Fruit fly (Drosophila melanogaster) whole organism, embryonic: Measurements from ENCODE around the gene CG8509.

Source experiments
- Abd-B ChIP-seq: fragments of 200-800 bp; sonication (Bioruptor generic); optimal IDR thresholded peaks from 2 replicates; lab custom pipeline; 2018; ENCODE audit warnings: missing biosample characterization, mild to moderate bottlenecking, missing genetic modification characterization, moderate library complexity
- CG10147 ChIP-seq: fragments of 200-800 bp; sonication (Bioruptor generic); optimal IDR thresholded peaks from 2 replicates; lab custom pipeline; 2019; ENCODE audit warnings: missing biosample characterization, mild to moderate bottlenecking, missing genetic modification characterization, moderate library complexity
- CG11247 ChIP-seq: fragments of 200-800 bp; sonication (Bioruptor generic); IDR thresholded peaks from 2 replicates; pipeline ENCODE4 v1.3.6; 2022; ENCODE audit warnings: missing biosample characterization, missing genetic modification characterization
- CG12391 ChIP-seq: fragments of 200-800 bp; sonication (Bioruptor generic); optimal IDR thresholded peaks from 3 replicates; lab custom pipeline; 2018; ENCODE audit warnings: missing biosample characterization, mild to moderate bottlenecking, missing genetic modification characterization, moderate library complexity
- CG13775 ChIP-seq: fragments of 200-800 bp; sonication (Bioruptor generic); optimal IDR thresholded peaks from 3 replicates; lab custom pipeline; 2017; ENCODE audit warnings: missing biosample characterization, mild to moderate bottlenecking, missing genetic modification characterization
- CG14710 ChIP-seq: fragments of 200-800 bp; sonication (Bioruptor generic); optimal IDR thresholded peaks from 3 replicates; lab custom pipeline; 2019; ENCODE audit warnings: missing biosample characterization, mild to moderate bottlenecking, missing genetic modification characterization, moderate library complexity
- CG15479 ChIP-seq: fragments of 200-800 bp; sonication (Bioruptor generic); optimal IDR thresholded peaks from 3 replicates; lab custom pipeline; 2019; ENCODE audit warnings: missing biosample characterization, mild to moderate bottlenecking, missing genetic modification characterization, moderate library complexity
- CG15514 ChIP-seq: fragments of 200-800 bp; sonication (Bioruptor generic); optimal IDR thresholded peaks from 3 replicates; lab custom pipeline; 2017; ENCODE audit warnings: missing biosample characterization, missing genetic modification characterization, mild to moderate bottlenecking, moderate library complexity, missing genetic modification reagents
- CG1602 ChIP-seq: fragments of 200-800 bp; sonication (Bioruptor generic); optimal IDR thresholded peaks from 3 replicates; lab custom pipeline; 2016; ENCODE audit warnings: missing biosample characterization, missing genetic modification characterization
- CG18011 ChIP-seq: fragments of 200-800 bp; sonication (Bioruptor generic); optimal IDR thresholded peaks from 2 replicates; lab custom pipeline; 2017; ENCODE audit warnings: missing biosample characterization, missing genetic modification characterization, mild to moderate bottlenecking, moderate library complexity, missing genotype
- CG2120 ChIP-seq: fragments of 200-800 bp; sonication (Bioruptor generic); optimal IDR thresholded peaks from 3 replicates; lab custom pipeline; 2016; ENCODE audit warnings: missing biosample characterization, missing genetic modification characterization
- CG30431 ChIP-seq: fragments of 200-800 bp; sonication (Bioruptor generic); optimal IDR thresholded peaks from 2 replicates; lab custom pipeline; 2017; ENCODE audit warnings: missing biosample characterization, missing genetic modification characterization
- CG33213 ChIP-seq: fragments of 200-800 bp; sonication (Bioruptor generic); optimal IDR thresholded peaks from 3 replicates; lab custom pipeline; 2016; ENCODE audit warnings: missing biosample characterization, missing genetic modification characterization
- CG3995 ChIP-seq: fragments of 200-800 bp; sonication (Bioruptor generic); optimal IDR thresholded peaks from 3 replicates; lab custom pipeline; 2016; ENCODE audit warnings: missing biosample characterization, missing genetic modification characterization
- CG4617 ChIP-seq: fragments of 200-800 bp; sonication (Bioruptor generic); optimal IDR thresholded peaks from 3 replicates; lab custom pipeline; 2016; ENCODE audit warnings: missing biosample characterization, missing genetic modification characterization, borderline replicate concordance
- CG6683 ChIP-seq: fragments of 200-800 bp; sonication (Bioruptor generic); optimal IDR thresholded peaks from 2 replicates; lab custom pipeline; 2017; ENCODE audit warnings: missing biosample characterization, mild to moderate bottlenecking, missing genetic modification characterization, missing genetic modification reagents
- CG6689 ChIP-seq: fragments of 200-800 bp; sonication (Bioruptor generic); IDR thresholded peaks from 2 replicates; pipeline ENCODE4 v1.3.6; 2022; ENCODE audit warnings: missing biosample characterization, missing genetic modification characterization
- CG6854 ChIP-seq: fragments of 200-800 bp; sonication (Bioruptor generic); optimal IDR thresholded peaks from 3 replicates; lab custom pipeline; 2017; ENCODE audit warnings: missing biosample characterization, mild to moderate bottlenecking, missing genetic modification characterization
- CG7928 ChIP-seq: fragments of 200-800 bp; sonication (Bioruptor generic); optimal IDR thresholded peaks from 2 replicates; lab custom pipeline; 2017; ENCODE audit warnings: missing biosample characterization, mild to moderate bottlenecking, missing genetic modification characterization
- CG9437 ChIP-seq: fragments of 200-800 bp; sonication (Bioruptor generic); optimal IDR thresholded peaks from 2 replicates; lab custom pipeline; 2018; ENCODE audit warnings: missing biosample characterization, mild to moderate bottlenecking, missing genetic modification characterization
- CG9932 ChIP-seq: fragments of 200-800 bp; sonication (Bioruptor generic); IDR thresholded peaks from 2 replicates; pipeline ENCODE4 v1.3.6; 2022; ENCODE audit warnings: missing biosample characterization, missing genetic modification characterization
- Dp ChIP-seq: fragments of 200-800 bp; sonication (Bioruptor generic); optimal IDR thresholded peaks from 2 replicates; lab custom pipeline; 2018; ENCODE audit warnings: missing biosample characterization, mild to moderate bottlenecking, missing genetic modification characterization, moderate library complexity
- Dref ChIP-seq: fragments of 200-800 bp; sonication (Bioruptor generic); IDR thresholded peaks from 2 replicates; pipeline ENCODE4 v1.3.6; 2022; ENCODE audit warnings: missing biosample characterization, missing genetic modification characterization
- E2f2 ChIP-seq: fragments of 200-800 bp; sonication (Bioruptor generic); IDR thresholded peaks from 2 replicates; pipeline ENCODE4 v1.3.6; 2022; ENCODE audit warnings: missing biosample characterization, missing genetic modification characterization
- Ets97D ChIP-seq: fragments of 200-800 bp; sonication (Bioruptor generic); optimal IDR thresholded peaks from 3 replicates; lab custom pipeline; 2016; ENCODE audit warnings: missing biosample characterization, missing genetic modification characterization
- Gug ChIP-seq: fragments of 200-800 bp; sonication (Bioruptor generic); IDR thresholded peaks from 4 replicates; pipeline ENCODE4 v1.3.6; 2022; ENCODE audit warnings: missing biosample characterization, missing genetic modification characterization
- MBD-R2 ChIP-seq: fragments of 200-800 bp; sonication (Bioruptor generic); IDR thresholded peaks from 2 replicates; pipeline ENCODE4 v1.3.6; 2022; ENCODE audit warnings: missing biosample characterization, missing genetic modification characterization
- MESR4 ChIP-seq: fragments of 200-800 bp; sonication (Bioruptor generic); optimal IDR thresholded peaks from 2 replicates; lab custom pipeline; 2018; ENCODE audit warnings: missing biosample characterization, mild to moderate bottlenecking, missing genetic modification characterization, moderate library complexity
- Myb ChIP-seq: fragments of 200-800 bp; sonication (Bioruptor generic); optimal IDR thresholded peaks from 2 replicates; lab custom pipeline; 2016; ENCODE audit warnings: missing biosample characterization, missing genetic modification characterization
- Oli ChIP-seq: fragments of 200-800 bp; sonication (Bioruptor generic); optimal IDR thresholded peaks from 2 replicates; lab custom pipeline; 2018; ENCODE audit warnings: missing biosample characterization, mild to moderate bottlenecking, missing genetic modification characterization, moderate library complexity
- Pdp1 ChIP-seq, 2 experiments: fragments of 200-800 bp; sonication (Bioruptor generic); optimal IDR thresholded peaks; 3 replicates each; lab custom pipeline; 2016; ENCODE audit warnings: missing biosample characterization in 2 of 2, missing genetic modification characterization in 2 of 2, mild to moderate bottlenecking in 1 of 2, moderate library complexity in 1 of 2
- Poxn ChIP-seq: fragments of 200-800 bp; sonication (Bioruptor generic); IDR thresholded peaks from 2 replicates; pipeline ENCODE4 v1.3.6; 2022; ENCODE audit warnings: missing biosample characterization, missing genetic modification characterization
- Sry-δ ChIP-seq: fragments of 200-800 bp; sonication (Bioruptor generic); optimal IDR thresholded peaks from 2 replicates; lab custom pipeline; 2016; ENCODE audit warnings: missing biosample characterization, missing genetic modification characterization
- ase ChIP-seq: fragments of 200-800 bp; sonication (Bioruptor generic); IDR thresholded peaks from 3 replicates; pipeline ENCODE4 v1.3.6; 2022; ENCODE audit warnings: missing biosample characterization, missing genetic modification characterization
- crp ChIP-seq, 2 experiments: fragments of 200-800 bp; sonication (Bioruptor generic); optimal IDR thresholded peaks; 2 replicates in 1 of 2; 3 replicates in 1 of 2; lab custom pipeline; 2017; ENCODE audit warnings: missing biosample characterization in 2 of 2, missing genetic modification characterization in 2 of 2, mild to moderate bottlenecking in 1 of 2, moderate library complexity in 1 of 2
- dati ChIP-seq: fragments of 200-800 bp; sonication (Bioruptor generic); IDR thresholded peaks from 2 replicates; pipeline ENCODE4 v1.3.6; 2022; ENCODE audit warnings: missing biosample characterization, missing genetic modification characterization
- dpn ChIP-seq, 2 experiments: fragments of 200-800 bp; sonication (Bioruptor generic); optimal IDR thresholded peaks; 3 replicates each; lab custom pipeline; 2016; ENCODE audit warnings: missing biosample characterization in 2 of 2, missing genetic modification characterization in 2 of 2
- gt ChIP-seq: fragments of 200-800 bp; sonication (Bioruptor generic); IDR thresholded peaks from 2 replicates; pipeline ENCODE4 v1.3.6; 2022; ENCODE audit warnings: missing biosample characterization, missing genetic modification characterization
- knrl ChIP-seq: fragments of 200-800 bp; sonication (Bioruptor generic); IDR thresholded peaks from 3 replicates; pipeline ENCODE4 v1.3.6; 2022; ENCODE audit warnings: missing biosample characterization, missing genetic modification characterization; ENCODE audit not compliant: partially characterized antibody
- lilli ChIP-seq: fragments of 200-800 bp; sonication (Bioruptor generic); optimal IDR thresholded peaks from 3 replicates; lab custom pipeline; 2016; ENCODE audit warnings: missing biosample characterization, missing genetic modification characterization
- mld ChIP-seq: fragments of 200-800 bp; sonication (Bioruptor generic); IDR thresholded peaks from 3 replicates; pipeline ENCODE4 v1.3.6; 2022; ENCODE audit warnings: missing biosample characterization, missing genetic modification characterization; ENCODE audit not compliant: partially characterized antibody
- nmo ChIP-seq: fragments of 200-800 bp; sonication (Bioruptor generic); optimal IDR thresholded peaks from 2 replicates; lab custom pipeline; 2018; ENCODE audit warnings: missing biosample characterization, mild to moderate bottlenecking, missing genetic modification characterization, moderate library complexity
- peb ChIP-seq: fragments of 200-800 bp; sonication (Bioruptor generic); IDR thresholded peaks from 2 replicates; pipeline ENCODE4 v1.3.6; 2022; ENCODE audit warnings: missing biosample characterization, missing genetic modification characterization
- phol ChIP-seq: fragments of 200-800 bp; sonication (Bioruptor generic); optimal IDR thresholded peaks from 3 replicates; lab custom pipeline; 2018; ENCODE audit warnings: missing biosample characterization, mild to moderate bottlenecking, missing genetic modification characterization, moderate library complexity
- pzg ChIP-seq: fragments of 200-800 bp; sonication (Bioruptor generic); optimal IDR thresholded peaks from 3 replicates; lab custom pipeline; 2018; ENCODE audit warnings: missing biosample characterization, mild to moderate bottlenecking, missing genetic modification characterization, moderate library complexity
- slbo ChIP-seq: fragments of 200-800 bp; sonication (Bioruptor generic); IDR thresholded peaks from 2 replicates; pipeline ENCODE4 v1.3.6; 2022; ENCODE audit warnings: missing biosample characterization, missing genetic modification characterization
- sug ChIP-seq: fragments of 200-800 bp; optimal IDR thresholded peaks from 2 replicates; lab custom pipeline; 2019; ENCODE audit warnings: missing biosample characterization, mild to moderate bottlenecking, missing genetic modification characterization, moderate library complexity
- zfh1 ChIP-seq: fragments of 200-800 bp; sonication (Bioruptor generic); IDR thresholded peaks from 3 replicates; pipeline ENCODE4 v1.3.6; 2022; ENCODE audit warnings: missing biosample characterization, missing genetic modification characterization

Gene CG8509

DNA sequence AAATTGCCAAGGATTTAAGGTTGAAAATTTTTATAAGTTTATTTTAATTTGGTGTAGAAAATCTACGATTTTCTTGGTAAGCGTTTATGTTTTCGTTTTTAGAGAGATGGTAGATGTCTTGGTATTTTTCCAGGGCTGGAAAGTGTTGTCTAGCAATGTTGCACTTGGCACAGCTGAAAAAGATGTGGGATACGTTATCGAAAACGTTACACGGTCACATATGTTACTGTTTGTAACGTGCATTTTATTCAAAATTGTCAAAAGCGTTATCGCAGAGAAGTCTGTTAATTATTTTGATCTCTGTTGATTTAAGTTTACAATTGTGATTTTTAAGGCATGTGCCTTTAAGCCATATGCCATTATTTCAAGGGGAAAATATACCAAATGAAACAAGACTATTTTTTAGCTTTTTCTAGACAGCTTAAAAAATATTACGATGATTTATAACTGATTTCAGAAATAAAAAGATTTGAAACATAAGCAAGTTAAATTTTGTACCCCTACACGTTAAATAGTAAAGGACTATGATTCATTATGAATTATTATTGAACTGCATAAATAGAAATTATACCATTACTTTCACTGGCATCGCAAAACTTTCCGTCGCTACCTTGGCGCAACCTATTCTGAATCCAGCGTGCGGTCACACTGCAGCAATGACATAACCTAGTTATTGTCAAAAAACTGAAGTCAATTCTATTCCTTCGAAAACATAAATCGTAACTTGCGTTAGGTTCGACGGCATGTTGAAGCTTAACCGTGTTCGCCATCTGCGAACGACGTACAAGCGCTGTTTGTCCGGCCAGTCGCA is 23.7 kb upstream of the CG8509 start, which contains the start of the genes Paf-AHalpha and mRpS30 (continued):
- TF ChIP-seq Poxn (GFP tag; lab: Robert Waterston, UW) (no peak), CG7928 (GFP tag; lab: Kevin White, UChicago) (peak; percentile 87), knrl (GFP tag; lab: Robert Waterston, UW) (0 out of 3 replicates have a peak, but pooled peaks have one; percentile 36), peb (GFP tag; lab: Robert Waterston, UW) (no peak), pzg (GFP tag; lab: Kevin White, UChicago) (peak; percentile 58), MESR4 (peak; percentile 70), Sry-δ (peak; percentile 71), nmo (GFP tag; lab: Kevin White, UChicago) (peak; percentile 12), dati (GFP tag; lab: Robert Waterston, UW) (no peak), Gug (GFP tag; lab: Robert Waterston, UW) (no peak), CG9932 (GFP tag; lab: Robert Waterston, UW) (peak; percentile 31; the same call in 1 of the 2 replicates), CG15479 (GFP tag; lab: Kevin White, UChicago) (no peak), dpn (GFP tag; optimal IDR thresholded peaks at IDR 0.05; lab: Kevin White, UChicago) (peak in 1 of 2 experiments; percentile 3), E2f2 (GFP tag; lab: Robert Waterston, UW) (peak; percentile 26; the same call in 1 of the 2 replicates), CG14710 (tag; lab: Kevin White, UChicago) (peak; percentile 47), Abd-B (GFP tag; lab: Kevin White, UChicago) (no peak), Oli (no peak), Dref (GFP tag; lab: Robert Waterston, UW) (peak; percentile 68), CG30431 (GFP tag; lab: Kevin White, UChicago) (no peak), ase (GFP tag; lab: Robert Waterston, UW) (no peak), CG6854 (GFP tag; lab: Kevin White, UChicago) (no peak), Dp (GFP tag; lab: Kevin White, UChicago) (peak; percentile 32), CG13775 (GFP tag; lab: Kevin White, UChicago) (no peak), CG1602 (GFP tag; lab: Kevin White, UChicago) (no peak), lilli (GFP tag; lab: Kevin White, UChicago) (peak; percentile 38), sug (no peak), slbo (GFP tag; lab: Robert Waterston, UW) (peak; percentile 34; the same call in 1 of the 2 replicates), phol (tag; lab: Kevin White, UChicago) (no peak), CG3995 (GFP tag; lab: Kevin White, UChicago) (peak; percentile 94), CG6683 (GFP tag; lab: Kevin White, UChicago) (no peak), CG15514 (GFP tag; lab: Kevin White, UChicago) (peak; percentile 44), gt (GFP tag; lab: Robert Waterston, UW) (no peak), MBD-R2 (peak; percentile 56), mld (GFP tag; lab: Robert Waterston, UW) (no peak), Ets97D (GFP tag; lab: Kevin White, UChicago) (peak; percentile 53), Myb (GFP tag; lab: Kevin White, UChicago) (peak; percentile 94), zfh1 (GFP tag; lab: Robert Waterston, UW) (0 out of 3 replicates have a peak, but pooled peaks have one; percentile 28), Pdp1 (GFP tag; optimal IDR thresholded peaks at IDR 0.05; lab: Kevin White, UChicago) (peak in 1 of 2 experiments; percentile 95), crp (GFP tag; optimal IDR thresholded peaks at IDR 0.05; lab: Kevin White, UChicago) (peak in 1 of 2 experiments; percentile 78), CG10147 (no peak), CG12391 (tag; lab: Kevin White, UChicago) (peak; percentile 5), CG4617 (GFP tag; lab: Kevin White, UChicago) (peak; percentile 61), CG9437 (GFP tag; lab: Kevin White, UChicago) (peak; percentile 89), CG2120 (GFP tag; lab: Kevin White, UChicago) (peak; percentile 35), CG18011 (GFP tag; lab: Kevin White, UChicago) (no peak), CG6689 (GFP tag; lab: Robert Waterston, UW) (no peak), CG33213 (GFP tag; lab: Kevin White, UChicago) (peak; percentile 30), CG11247 (GFP tag; lab: Robert Waterston, UW) (no peak)
